Worm (Caenorhabditis elegans) whole organism, midembryonic: Measurements from ENCODE around the gene nhr-91.
A peak's percentile ranks its signal among the peaks of the same experiment; 100 is the strongest.

Experiments
- T22C8.4 ChIP-seq: fragments of 200-800 bp; sonication (Bioruptor generic); IDR thresholded peaks from 2 replicates; pipeline ENCODE4 v1.3.6; 2022; ENCODE audit warnings: missing genetic modification characterization, missing compliant biosample characterization
- cog-1 ChIP-seq: sonication (generic microtip); optimal IDR thresholded peaks from 2 replicates; lab custom pipeline; 2016; ENCODE audit warnings: missing genetic modification characterization, missing compliant biosample characterization
- flt-1 ChIP-seq: fragments of 200-800 bp; sonication (Bioruptor generic); IDR thresholded peaks from 2 replicates; pipeline ENCODE4 v1.3.6; 2022; ENCODE audit warnings: missing genetic modification characterization, missing compliant biosample characterization
- klf-2 ChIP-seq: fragments of 200-800 bp; sonication (Bioruptor generic); conservative IDR thresholded peaks from 2 replicates; pipeline ENCODE4 v1.3.6; 2022; ENCODE audit warnings: missing genetic modification reagents, missing genetic modification characterization, missing compliant biosample characterization
- med-1 ChIP-seq: sonication (generic microtip); optimal IDR thresholded peaks from 2 replicates; lab custom pipeline; 2017; ENCODE audit warnings: missing genetic modification characterization, mild to moderate bottlenecking, missing compliant biosample characterization, antibody characterized with exemption, missing genetic modification reagents; ENCODE audit not compliant: insufficient read depth
- ref-1 ChIP-seq: fragments of 200-800 bp; sonication (Bioruptor generic); conservative IDR thresholded peaks from 2 replicates; pipeline ENCODE4 v1.3.6; 2022; ENCODE audit warnings: missing genetic modification reagents, missing genetic modification characterization, missing compliant biosample characterization
- tab-1 ChIP-seq: fragments of 200-800 bp; sonication (Bioruptor generic); IDR thresholded peaks from 2 replicates; pipeline ENCODE4 v1.3.6; 2022; ENCODE audit warnings: missing genetic modification characterization, missing compliant biosample characterization
- ztf-23 ChIP-seq: fragments of 200-800 bp; sonication (Bioruptor generic); IDR thresholded peaks from 2 replicates; pipeline ENCODE4 v1.3.6; 2022; ENCODE audit warnings: missing genetic modification reagents, missing genetic modification characterization, missing compliant biosample characterization
- ztf-29 ChIP-seq: fragments of 200-800 bp; sonication (Bioruptor generic); IDR thresholded peaks from 2 replicates; pipeline ENCODE4 v1.3.6; 2022; ENCODE audit warnings: missing genetic modification reagents, missing genetic modification characterization, missing compliant biosample characterization

The nhr-91 gene

DNA sequence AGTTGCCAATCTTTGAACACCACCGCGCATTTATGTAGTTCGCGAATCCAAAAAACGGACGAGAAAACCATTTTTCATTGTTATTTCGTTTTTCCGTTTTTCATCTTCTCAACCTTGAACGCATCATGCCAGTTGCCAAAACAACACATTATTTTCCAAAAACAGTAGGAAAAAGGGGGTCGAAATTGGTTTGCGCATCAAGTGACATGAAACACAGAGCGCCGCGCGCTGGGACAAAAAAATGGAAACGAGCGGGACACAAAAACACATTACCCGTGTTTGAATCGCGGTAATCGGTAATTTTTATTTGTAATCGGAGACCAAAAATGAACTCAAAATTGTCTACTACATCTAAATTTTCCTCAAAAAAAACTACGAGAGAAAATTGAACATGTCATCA is 27.2 kb downstream of the nhr-91 start:
- TF ChIP-seq flt-1 (GFP tag; lab: Robert Waterston, UW) = no peak
- TF ChIP-seq ztf-29 (GFP tag; lab: Robert Waterston, UW) = no peak
- TF ChIP-seq tab-1 = no peak
- TF ChIP-seq klf-2 = no peak
- no peak for TF ChIP-seq cog-1 (tag; lab: Kevin White, UChicago)
- no peak for TF ChIP-seq ref-1
- no peak for TF ChIP-seq med-1 (GFP tag; lab: Kevin White, UChicago)
- no peak for TF ChIP-seq T22C8.4
- no peak for TF ChIP-seq ztf-23

DNA sequence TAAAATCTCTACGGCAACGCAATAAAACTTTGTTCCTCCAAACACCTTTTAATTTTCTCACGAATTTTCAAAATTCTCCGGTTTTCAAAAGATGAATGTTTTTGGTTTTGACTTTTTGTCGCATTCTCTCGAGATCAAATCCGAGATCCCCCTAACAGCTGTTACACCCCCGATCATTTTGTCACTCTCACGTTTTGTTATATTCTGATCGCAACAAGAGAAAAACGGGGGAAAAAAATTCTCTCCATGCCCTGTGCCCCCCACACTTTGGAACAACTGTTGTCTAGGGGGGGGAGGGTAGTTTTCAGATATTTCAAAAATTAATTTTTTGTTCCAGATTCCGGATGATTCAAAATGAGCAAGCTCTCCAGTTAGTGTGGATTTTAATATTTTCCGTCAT is 29.0 kb downstream of the nhr-91 start:
- TF ChIP-seq ref-1 (no peak), T22C8.4 (no peak), cog-1 (tag; lab: Kevin White, UChicago) (no peak), tab-1 (no peak), klf-2 (no peak), ztf-23 (no peak), ztf-29 (GFP tag; lab: Robert Waterston, UW) (no peak), med-1 (GFP tag; lab: Kevin White, UChicago) (no peak), flt-1 (GFP tag; lab: Robert Waterston, UW) (no peak)

- TF ChIP-seq cog-1 (tag; lab: Kevin White, UChicago) (no peak), med-1 (GFP tag; lab: Kevin White, UChicago) (no peak), ztf-29 (GFP tag; lab: Robert Waterston, UW) (no peak), flt-1 (GFP tag; lab: Robert Waterston, UW) (no peak), tab-1 (no peak), klf-2 (no peak), ref-1 (no peak), ztf-23 (no peak), T22C8.4 (no peak)
These were observed 30.8 kb downstream of the nhr-91 start, which contains the start of gene Y15E3A.5 for ce11 chrX:15339807-15340596. Gene Y15E3A.5, plus strand, starts transcription at chrX:15340558.

DNA sequence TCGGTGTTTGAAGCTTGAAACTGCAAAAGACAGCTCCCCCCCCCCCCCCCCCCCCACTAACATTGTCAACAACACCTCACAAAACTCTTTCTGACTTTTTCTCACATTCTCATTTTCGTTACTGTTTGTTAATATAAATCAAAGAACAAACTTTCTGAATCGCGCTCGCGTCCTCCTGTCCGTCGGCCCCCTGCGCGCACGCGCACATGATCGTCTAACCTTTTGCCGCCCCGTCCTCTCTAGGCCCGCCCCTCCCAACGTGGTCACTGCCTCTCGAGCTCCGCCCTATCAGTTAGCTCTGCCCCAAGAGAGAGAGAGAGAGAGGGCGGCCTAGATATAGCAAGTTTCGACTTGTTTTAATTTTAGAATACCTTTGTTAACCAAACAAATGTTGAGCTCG is 31.6 kb downstream of the nhr-91 start:
- TF ChIP-seq med-1 (GFP tag; lab: Kevin White, UChicago) (no peak), flt-1 (GFP tag; lab: Robert Waterston, UW) (0 out of 2 replicates have a peak, but pooled peaks have one; percentile 40), ztf-29 (GFP tag; lab: Robert Waterston, UW) (no peak), cog-1 (tag; lab: Kevin White, UChicago) (no peak), klf-2 (no peak), ztf-23 (0 out of 2 replicates have a peak, but pooled peaks have one; percentile 23), T22C8.4 (no peak), ref-1 (no peak)

ce11 chrX:15342092-15342491 is 32.9 kb downstream of the nhr-91 start:
- no peak for TF ChIP-seq ref-1
- no peak for TF ChIP-seq klf-2
- peak; percentile 15; the same call in 1 of the 2 replicates for TF ChIP-seq T22C8.4
- TF ChIP-seq med-1 (GFP tag; lab: Kevin White, UChicago) = no peak

DNA sequence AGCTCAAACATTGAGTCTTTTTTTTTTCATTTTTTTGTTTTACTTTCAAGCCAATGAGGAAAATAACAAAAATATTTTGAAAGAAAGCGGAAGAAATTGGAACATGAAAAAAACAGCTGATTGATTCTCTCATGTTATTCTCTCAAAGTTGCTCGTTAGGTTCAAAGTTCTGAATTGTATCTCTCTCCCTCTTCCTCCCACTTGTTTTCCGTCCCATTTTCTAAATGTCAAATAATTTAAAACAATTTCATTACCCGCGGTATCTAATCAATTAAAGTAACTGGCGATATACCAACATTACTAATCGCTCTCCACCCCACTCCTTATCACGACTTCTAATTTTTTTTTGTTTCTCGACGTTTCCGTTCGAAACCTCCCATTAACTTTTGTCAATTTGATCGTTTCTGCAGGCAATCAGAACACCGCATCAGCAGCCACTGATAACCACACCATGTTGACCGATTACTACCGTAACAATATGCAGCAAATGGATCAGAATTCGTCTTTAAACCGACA is 33.6 kb downstream of the nhr-91 start:
- no peak for TF ChIP-seq ztf-23
- no peak for TF ChIP-seq cog-1 (tag; lab: Kevin White, UChicago)
- no peak for TF ChIP-seq tab-1
- no peak for TF ChIP-seq ref-1
- no peak for TF ChIP-seq ztf-29 (GFP tag; lab: Robert Waterston, UW)
- no peak for TF ChIP-seq med-1 (GFP tag; lab: Kevin White, UChicago)
- no peak for TF ChIP-seq klf-2
- no peak for TF ChIP-seq flt-1 (GFP tag; lab: Robert Waterston, UW)
- no peak for TF ChIP-seq T22C8.4

ce11 chrX:15343971-15344370 is 34.8 kb downstream of the nhr-91 start:
- no peak for TF ChIP-seq ztf-23
- TF ChIP-seq ref-1 = no peak
- no peak for TF ChIP-seq cog-1 (tag; lab: Kevin White, UChicago)
- TF ChIP-seq klf-2 = no peak
- TF ChIP-seq flt-1 (GFP tag; lab: Robert Waterston, UW) = no peak
- no peak for TF ChIP-seq tab-1
- no peak for TF ChIP-seq T22C8.4
- no peak for TF ChIP-seq med-1 (GFP tag; lab: Kevin White, UChicago)
- TF ChIP-seq ztf-29 (GFP tag; lab: Robert Waterston, UW) = no peak

DNA sequence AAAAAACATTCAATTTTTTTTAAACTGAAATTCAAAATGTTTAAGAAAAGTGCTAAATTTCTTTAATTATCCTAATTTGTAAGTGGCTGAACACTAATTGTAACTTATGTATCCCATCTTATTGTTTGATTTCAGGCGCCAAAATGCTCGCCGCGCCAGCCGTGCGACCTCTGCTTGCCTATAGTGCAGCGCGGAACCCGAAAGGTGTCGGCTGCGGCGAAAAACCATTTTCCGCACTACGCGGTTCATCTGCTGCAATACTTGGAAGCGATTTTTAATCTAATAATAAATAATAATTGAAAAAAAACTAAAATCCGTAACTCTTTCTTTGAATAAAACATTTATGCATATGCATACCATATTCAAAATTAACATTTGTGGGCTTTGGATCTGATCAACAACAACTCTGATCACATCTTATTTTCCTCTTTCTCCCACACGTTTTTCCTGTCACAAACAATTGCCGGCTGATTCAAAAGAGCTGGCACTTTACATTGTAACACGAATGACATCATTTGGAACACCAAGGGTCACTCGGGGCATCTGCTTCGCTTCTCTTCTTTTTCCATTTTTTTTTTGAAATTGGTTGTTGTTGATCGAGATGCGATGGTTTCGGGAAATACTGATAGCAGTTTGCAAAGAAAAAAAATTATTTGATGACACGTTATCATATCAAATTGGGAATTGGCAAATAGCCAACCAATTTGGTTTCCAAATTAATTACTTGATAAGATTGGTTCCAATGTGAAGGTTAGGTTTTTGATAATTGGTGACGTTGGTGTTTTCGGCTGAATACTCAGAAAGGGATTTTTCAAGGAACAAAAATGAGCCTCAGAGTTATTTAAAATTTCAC is 36.4 kb downstream of the nhr-91 start:
- TF ChIP-seq flt-1 (GFP tag; lab: Robert Waterston, UW) (0 out of 2 replicates have a peak, but pooled peaks have one; percentile 29), med-1 (GFP tag; lab: Kevin White, UChicago) (no peak)

ce11 chrX:15347680-15348079 is 38.5 kb downstream of the nhr-91 start:
- TF ChIP-seq ztf-23 (no peak), med-1 (GFP tag; lab: Kevin White, UChicago) (no peak), klf-2 (no peak), cog-1 (tag; lab: Kevin White, UChicago) (peak; percentile 90), flt-1 (GFP tag; lab: Robert Waterston, UW) (peak; percentile 68), T22C8.4 (no peak), tab-1 (peak; percentile 82), ref-1 (no peak), ztf-29 (GFP tag; lab: Robert Waterston, UW) (no peak)
